Fruit fly (Drosophila melanogaster): ENCODE results near the gene HLH4C.

Gene HLH4C

dm6 chrX:4691226-4691625 is 44.0 kb upstream of the HLH4C start (continued):
- TF ChIP-seq CG16815 (GFP tag; optimal IDR thresholded peaks at IDR 0.05) (no peak), Hmx (GFP tag; optimal IDR thresholded peaks at IDR 0.05) (no peak), dan (GFP tag; IDR thresholded peaks at IDR 0.05) (no peak), Sin3A (optimal IDR thresholded peaks at IDR 0.05) (no peak), CG1647 (GFP tag; optimal IDR thresholded peaks at IDR 0.05) (no peak), Dbx (GFP tag; IDR thresholded peaks at IDR 0.05) (no peak), p53 (GFP tag; optimal IDR thresholded peaks at IDR 0.05) (no peak), Spps (tag; optimal IDR thresholded peaks at IDR 0.05) (no peak), sna (GFP tag; IDR thresholded peaks at IDR 0.05; ENCODE audit: partially characterized antibody) (no peak), wdn (GFP tag; IDR thresholded peaks at IDR 0.05) (no peak), Gsc (GFP tag; IDR thresholded peaks at IDR 0.05) (no peak), Asciz (GFP tag; optimal IDR thresholded peaks at IDR 0.05) (no peak), CG2678 (tag; optimal IDR thresholded peaks at IDR 0.05) (peak; percentile 56), ranshi (GFP tag; IDR thresholded peaks at IDR 0.05) (no peak), CG10209 (GFP tag; optimal IDR thresholded peaks at IDR 0.05) (peak; percentile 34), CoRest (tag; optimal IDR thresholded peaks at IDR 0.05) (peak; percentile 7), run (tag; optimal IDR thresholded peaks at IDR 0.05) (no peak), CG31441 (GFP tag; IDR thresholded peaks at IDR 0.05) (peak; percentile 36; the same call in 1 of the 2 replicates), nerfin-2 (GFP tag; IDR thresholded peaks at IDR 0.05; ENCODE audit: partially characterized antibody) (no peak), Ptx1 (GFP tag; IDR thresholded peaks at IDR 0.05) (peak; percentile 44; the same call in 1 of the 2 replicates), pan (optimal IDR thresholded peaks at IDR 0.05) (no peak), pan (GFP tag; optimal IDR thresholded peaks at IDR 0.05 in 1 of 2, IDR thresholded peaks at IDR 0.05 in 1 of 2) (no peak), CG14050 (GFP tag; IDR thresholded peaks at IDR 0.05) (no peak), Ada2b (GFP tag; IDR thresholded peaks at IDR 0.05) (peak; percentile 39; the same call in 1 of the 2 replicates), Bdp1 (GFP tag; optimal IDR thresholded peaks at IDR 0.05) (no peak), CG14710 (tag; optimal IDR thresholded peaks at IDR 0.05) (no peak), ash1 (GFP tag; optimal IDR thresholded peaks at IDR 0.05) (no peak), bab2 (GFP tag; optimal IDR thresholded peaks at IDR 0.05) (no peak), crp (GFP tag; optimal IDR thresholded peaks at IDR 0.05) (no peak), CG10565 (GFP tag; optimal IDR thresholded peaks at IDR 0.05) (no peak), CG33213 (GFP tag; optimal IDR thresholded peaks at IDR 0.05) (no peak), bowl (GFP tag; IDR thresholded peaks at IDR 0.05) (no peak), hth (optimal IDR thresholded peaks at IDR 0.05) (no peak), knrl (GFP tag; IDR thresholded peaks at IDR 0.05; ENCODE audit: partially characterized antibody) (no peak), CG32772 (GFP tag; IDR thresholded peaks at IDR 0.05) (no peak), Mes4 (GFP tag; optimal IDR thresholded peaks at IDR 0.05) (no peak), Myb (GFP tag; optimal IDR thresholded peaks at IDR 0.05) (no peak), CG18262 (tag; optimal IDR thresholded peaks at IDR 0.05) (peak; percentile 33), Doc2 (GFP tag; IDR thresholded peaks at IDR 0.05) (no peak), CG2889 (GFP tag; IDR thresholded peaks at IDR 0.05) (no peak), CG3163 (GFP tag; optimal IDR thresholded peaks at IDR 0.05) (no peak), az2 (GFP tag; optimal IDR thresholded peaks at IDR 0.05) (no peak), CG30403 (GFP tag; optimal IDR thresholded peaks at IDR 0.05) (peak; percentile 22), kni (GFP tag; optimal IDR thresholded peaks at IDR 0.05) (no peak), gce (GFP tag; IDR thresholded peaks at IDR 0.05) (no peak), Sox102F (GFP tag; optimal IDR thresholded peaks at IDR 0.05) (peak; percentile 53), CG5245 (GFP tag; optimal IDR thresholded peaks at IDR 0.05) (no peak), Dref (GFP tag; IDR thresholded peaks at IDR 0.05) (no peak), CG15696 (tag; optimal IDR thresholded peaks at IDR 0.05) (no peak), tna (GFP tag; IDR thresholded peaks at IDR 0.05; ENCODE audit: partially characterized antibody) (no peak), CG10543 (GFP tag; optimal IDR thresholded peaks at IDR 0.05) (no peak), Dad (GFP tag; optimal IDR thresholded peaks at IDR 0.05) (no peak), CG10321 (GFP tag; IDR thresholded peaks at IDR 0.05) (no peak)

All from whole organism, embryonic.